Fruit fly (Drosophila melanogaster) whole organism, embryonic: ENCODE data around the gene comm.

Experiments used
- Blimp-1 ChIP-seq: fragments of 200-800 bp; sonication (Bioruptor generic); optimal IDR thresholded peaks from 3 replicates; lab custom pipeline; 2018; ENCODE audit warnings: missing biosample characterization, missing genetic modification characterization, mild to moderate bottlenecking, moderate library complexity, missing genetic modification reagents
- CG10209 ChIP-seq: fragments of 200-800 bp; sonication (Bioruptor generic); optimal IDR thresholded peaks from 3 replicates; lab custom pipeline; 2017; ENCODE audit warnings: missing biosample characterization, mild to moderate bottlenecking, missing genetic modification characterization, missing genetic modification reagents
- CG10267 ChIP-seq: fragments of 200-800 bp; sonication (Bioruptor generic); optimal IDR thresholded peaks from 2 replicates; lab custom pipeline; 2018; ENCODE audit warnings: missing biosample characterization, mild to moderate bottlenecking, missing genetic modification characterization, moderate library complexity
- CG11504 ChIP-seq: fragments of 200-800 bp; sonication (Bioruptor generic); optimal IDR thresholded peaks from 3 replicates; lab custom pipeline; 2019; ENCODE audit warnings: missing biosample characterization, mild to moderate bottlenecking, missing genetic modification characterization, moderate library complexity
- CG14014 ChIP-seq: fragments of 200-800 bp; sonication (Bioruptor generic); IDR thresholded peaks from 2 replicates; pipeline ENCODE4 v1.3.6; 2022; ENCODE audit warnings: missing biosample characterization, missing genetic modification characterization
- CG14710 ChIP-seq: fragments of 200-800 bp; sonication (Bioruptor generic); optimal IDR thresholded peaks from 3 replicates; lab custom pipeline; 2019; ENCODE audit warnings: missing biosample characterization, mild to moderate bottlenecking, missing genetic modification characterization, moderate library complexity
- CG17361 ChIP-seq: fragments of 200-800 bp; sonication (Bioruptor generic); IDR thresholded peaks from 3 replicates; pipeline ENCODE4 v1.3.6; 2022; ENCODE audit warnings: missing biosample characterization, missing genetic modification characterization
- CG17802 ChIP-seq: fragments of 200-800 bp; sonication (Bioruptor generic); optimal IDR thresholded peaks from 2 replicates; lab custom pipeline; 2018; ENCODE audit warnings: missing biosample characterization, mild to moderate bottlenecking, missing genetic modification characterization, moderate library complexity
- CG18262 ChIP-seq: fragments of 200-800 bp; optimal IDR thresholded peaks from 3 replicates; lab custom pipeline; 2019; ENCODE audit warnings: missing biosample characterization, mild to moderate bottlenecking, missing genetic modification characterization, moderate library complexity
- CG2199 ChIP-seq: fragments of 200-800 bp; sonication (Bioruptor generic); IDR thresholded peaks from 3 replicates; pipeline ENCODE4 v1.3.6; 2022; ENCODE audit warnings: missing biosample characterization, missing genetic modification characterization
- CG2678 ChIP-seq: fragments of 200-800 bp; sonication (Bioruptor generic); optimal IDR thresholded peaks from 3 replicates; lab custom pipeline; 2019; ENCODE audit warnings: missing biosample characterization, mild to moderate bottlenecking, missing genetic modification characterization, moderate library complexity
- CG2712 ChIP-seq: fragments of 200-800 bp; optimal IDR thresholded peaks from 3 replicates; lab custom pipeline; 2019; ENCODE audit warnings: missing biosample characterization, mild to moderate bottlenecking, missing genetic modification characterization, moderate library complexity
- CG31441 ChIP-seq: fragments of 200-800 bp; sonication (Bioruptor generic); IDR thresholded peaks from 2 replicates; pipeline ENCODE4 v1.3.6; 2022; ENCODE audit warnings: missing biosample characterization, missing genetic modification characterization
- CG32772 ChIP-seq: fragments of 200-800 bp; sonication (Bioruptor generic); IDR thresholded peaks from 2 replicates; pipeline ENCODE4 v1.3.6; 2022; ENCODE audit warnings: missing biosample characterization, missing genetic modification characterization
- CG4360 ChIP-seq: fragments of 200-800 bp; sonication (Bioruptor generic); IDR thresholded peaks from 2 replicates; pipeline ENCODE4 v1.3.6; 2022; ENCODE audit warnings: missing biosample characterization, missing genetic modification characterization
- CHES-1-like ChIP-seq: fragments of 200-800 bp; sonication (Bioruptor generic); optimal IDR thresholded peaks from 2 replicates; lab custom pipeline; 2016; ENCODE audit warnings: missing biosample characterization, missing genetic modification characterization
- Ets65A ChIP-seq: fragments of 200-800 bp; sonication (Bioruptor generic); peaks from one replicate; lab custom pipeline; 2016; ENCODE audit warnings: missing biosample characterization, missing genetic modification characterization
- Gug ChIP-seq: fragments of 200-800 bp; sonication (Bioruptor generic); IDR thresholded peaks from 4 replicates; pipeline ENCODE4 v1.3.6; 2022; ENCODE audit warnings: missing biosample characterization, missing genetic modification characterization
- Hmr ChIP-seq: fragments of 200-800 bp; sonication (Bioruptor generic); optimal IDR thresholded peaks from 3 replicates; lab custom pipeline; 2017; ENCODE audit warnings: mild to moderate bottlenecking, missing biosample characterization, missing genetic modification reagents, missing genetic modification characterization
- Hsf ChIP-seq: fragments of 200-800 bp; sonication (Bioruptor generic); optimal IDR thresholded peaks from 3 replicates; lab custom pipeline; 2016; ENCODE audit warnings: missing biosample characterization, missing genetic modification characterization
- MBD-R2 ChIP-seq: fragments of 200-800 bp; sonication (Bioruptor generic); IDR thresholded peaks from 2 replicates; pipeline ENCODE4 v1.3.6; 2022; ENCODE audit warnings: missing biosample characterization, missing genetic modification characterization
- Med ChIP-seq: fragments of 200-800 bp; sonication (Bioruptor generic); peaks from one replicate; lab custom pipeline; 2016; ENCODE audit warnings: missing biosample characterization, missing genetic modification characterization, mild to moderate bottlenecking, inconsistent platforms, moderate library complexity
- Myb ChIP-seq: fragments of 200-800 bp; sonication (Bioruptor generic); optimal IDR thresholded peaks from 2 replicates; lab custom pipeline; 2016; ENCODE audit warnings: missing biosample characterization, missing genetic modification characterization
- NK7.1 ChIP-seq: fragments of 200-800 bp; sonication (Bioruptor generic); optimal IDR thresholded peaks from 3 replicates; lab custom pipeline; 2016; ENCODE audit warnings: missing biosample characterization, missing genetic modification characterization
- Sox100B ChIP-seq: fragments of 200-800 bp; sonication (Bioruptor generic); optimal IDR thresholded peaks from 3 replicates; lab custom pipeline; 2018; ENCODE audit warnings: missing biosample characterization, mild to moderate bottlenecking, missing genetic modification characterization
- Sox102F ChIP-seq: fragments of 200-800 bp; sonication (Bioruptor generic); optimal IDR thresholded peaks from 2 replicates; lab custom pipeline; 2018; ENCODE audit warnings: missing biosample characterization, mild to moderate bottlenecking, missing genetic modification characterization, moderate library complexity
- bbx ChIP-seq: fragments of 200-800 bp; sonication (Bioruptor generic); IDR thresholded peaks from 2 replicates; pipeline ENCODE4 v1.3.6; 2022; ENCODE audit warnings: missing biosample characterization, missing genetic modification characterization; ENCODE audit not compliant: partially characterized antibody
- corto ChIP-seq: fragments of 200-800 bp; sonication (Bioruptor generic); optimal IDR thresholded peaks from 2 replicates; lab custom pipeline; 2016; ENCODE audit warnings: missing biosample characterization, mild to moderate bottlenecking, missing genetic modification characterization, moderate library complexity
- croc ChIP-seq: fragments of 200-800 bp; sonication (Bioruptor generic); conservative IDR thresholded peaks from 3 replicates; pipeline ENCODE4 v1.3.6; 2022; ENCODE audit warnings: missing biosample characterization, missing genetic modification characterization
- dmrt11E ChIP-seq: fragments of 200-800 bp; sonication (Bioruptor generic); optimal IDR thresholded peaks from 3 replicates; lab custom pipeline; 2018; ENCODE audit warnings: missing biosample characterization, mild to moderate bottlenecking, missing genetic modification characterization, moderate library complexity
- emc ChIP-seq: fragments of 200-800 bp; sonication (Bioruptor generic); optimal IDR thresholded peaks from 2 replicates; lab custom pipeline; 2016; ENCODE audit warnings: missing biosample characterization, missing genetic modification characterization
- gcm ChIP-seq: fragments of 200-800 bp; sonication (Bioruptor generic); optimal IDR thresholded peaks from 2 replicates; lab custom pipeline; 2019; ENCODE audit warnings: missing biosample characterization, mild to moderate bottlenecking, missing genetic modification characterization, moderate library complexity
- gem ChIP-seq: fragments of 200-800 bp; sonication (Bioruptor generic); optimal IDR thresholded peaks from 2 replicates; lab custom pipeline; 2019; ENCODE audit warnings: missing biosample characterization, mild to moderate bottlenecking, missing genetic modification characterization, moderate library complexity
- insv ChIP-seq, 2 experiments: fragments of 200-800 bp; sonication (Bioruptor generic); optimal IDR thresholded peaks; 3 replicates each; lab custom pipeline; 2016 to 2018; ENCODE audit warnings: missing biosample characterization in 2 of 2, missing genetic modification characterization in 2 of 2
- jing ChIP-seq: fragments of 200-800 bp; sonication (Bioruptor generic); optimal IDR thresholded peaks from 2 replicates; lab custom pipeline; 2018; ENCODE audit warnings: missing biosample characterization, mild to moderate bottlenecking, missing genetic modification characterization
- ken ChIP-seq: fragments of 200-800 bp; sonication (Bioruptor generic); IDR thresholded peaks from 3 replicates; pipeline ENCODE4 v1.3.6; 2022; ENCODE audit warnings: missing biosample characterization, missing genetic modification characterization
- lola ChIP-seq, 3 experiments: fragments of >200 bp in 2 of 3; fragments of 200-800 bp in 1 of 3; sonication (Bioruptor generic) in 1 of 3; optimal IDR thresholded peaks; 2 replicates each; lab custom pipeline; 2017 to 2019; ENCODE audit warnings: missing biosample characterization in 3 of 3, missing genetic modification characterization in 3 of 3, mild to moderate bottlenecking in 1 of 3, moderate library complexity in 1 of 3
- lov ChIP-seq, 2 experiments: fragments of 200-800 bp in 1 of 2; fragments of >200 bp in 1 of 2; sonication (Bioruptor generic) in 1 of 2; IDR thresholded peaks in 1 of 2; optimal IDR thresholded peaks in 1 of 2; 2 replicates in 1 of 2; 3 replicates in 1 of 2; pipeline versions ENCODE4 v1.3.6 to Lab custom; 2017 to 2022; ENCODE audit warnings: missing biosample characterization in 1 of 2, missing genetic modification characterization in 1 of 2
- nom ChIP-seq: fragments of 200-800 bp; sonication (Bioruptor generic); optimal IDR thresholded peaks from 2 replicates; lab custom pipeline; 2017; ENCODE audit warnings: missing biosample characterization, missing genetic modification characterization, mild to moderate bottlenecking, moderate library complexity, missing genetic modification reagents
- phol ChIP-seq: fragments of 200-800 bp; sonication (Bioruptor generic); optimal IDR thresholded peaks from 3 replicates; lab custom pipeline; 2018; ENCODE audit warnings: missing biosample characterization, mild to moderate bottlenecking, missing genetic modification characterization, moderate library complexity
- sd ChIP-seq: fragments of 200-800 bp; sonication (Bioruptor generic); optimal IDR thresholded peaks from 3 replicates; lab custom pipeline; 2018; ENCODE audit warnings: missing biosample characterization, mild to moderate bottlenecking, missing genetic modification characterization, moderate library complexity
- tgo ChIP-seq: fragments of 200-800 bp; sonication (Bioruptor generic); IDR thresholded peaks from 3 replicates; pipeline ENCODE4 v1.3.6; 2022; ENCODE audit warnings: missing biosample characterization, missing genetic modification characterization
- toy ChIP-seq: fragments of 200-800 bp; sonication (Bioruptor generic); IDR thresholded peaks from 2 replicates; pipeline ENCODE4 v1.3.6; 2022; ENCODE audit warnings: missing biosample characterization, missing genetic modification characterization
- trem ChIP-seq: fragments of 200-800 bp; optimal IDR thresholded peaks from 3 replicates; lab custom pipeline; 2019; ENCODE audit warnings: missing biosample characterization, mild to moderate bottlenecking, missing genetic modification characterization, moderate library complexity
- z ChIP-seq: fragments of 200-800 bp; sonication (Bioruptor generic); IDR thresholded peaks from 3 replicates; pipeline ENCODE4 v1.3.6; 2022; ENCODE audit warnings: missing biosample characterization, missing genetic modification characterization
- zen ChIP-seq: fragments of 200-800 bp; sonication (Bioruptor generic); optimal IDR thresholded peaks from 3 replicates; lab custom pipeline; 2018; ENCODE audit warnings: missing biosample characterization, mild to moderate bottlenecking, missing genetic modification characterization, moderate library complexity

Gene comm

DNA sequence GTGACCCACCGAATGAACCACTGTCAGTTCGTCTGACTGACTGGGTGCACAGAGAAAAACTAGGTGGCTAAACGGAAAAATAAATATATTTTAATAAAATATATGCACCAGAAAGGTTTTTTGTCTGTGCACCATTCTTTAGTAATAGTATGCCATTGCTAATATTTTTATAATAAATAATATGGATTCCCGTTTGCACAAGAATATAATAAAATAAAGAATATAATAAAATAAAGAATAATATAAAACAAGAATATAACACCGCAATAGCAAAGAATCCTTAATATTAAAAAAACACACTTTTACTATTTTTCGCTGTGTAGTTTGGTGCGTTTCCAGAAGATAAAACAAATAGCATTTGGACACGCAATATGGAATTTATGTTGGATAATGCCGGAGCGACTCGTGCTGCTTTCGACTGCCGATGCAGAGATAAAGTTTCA lies 40.7 kb upstream of the comm start (continued):
- peak; percentile 26; the same call in 1 of the 2 replicates for TF ChIP-seq MBD-R2
- TF ChIP-seq emc: no peak
- TF ChIP-seq Hsf: no peak

DNA sequence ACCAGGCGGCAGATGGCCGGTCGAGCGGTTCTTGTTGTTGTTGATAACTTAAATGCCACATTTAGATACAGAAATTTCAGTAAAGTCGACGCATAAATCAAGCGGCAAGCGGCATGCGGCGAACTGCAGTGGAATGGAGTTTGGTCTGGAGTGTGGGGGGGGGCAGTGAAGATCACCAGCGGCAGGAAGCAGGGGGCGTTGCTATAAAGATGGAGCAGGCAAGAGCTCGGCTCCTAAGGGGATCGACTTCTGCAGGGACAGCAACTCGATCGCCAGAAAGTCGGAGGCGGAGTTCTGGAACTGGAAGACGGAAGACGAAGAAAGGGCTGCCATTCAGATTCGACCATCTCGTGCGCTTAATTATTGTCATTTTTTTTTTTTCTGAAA lies 35.0 kb upstream of the comm start:
- TF ChIP-seq Myb (no peak), z (no peak), gcm (GFP tag; lab: Kevin White, UChicago) (no peak), zen (tag; lab: Kevin White, UChicago) (no peak), CHES-1-like (GFP tag; lab: Kevin White, UChicago) (no peak), tgo (GFP tag; lab: Robert Waterston, UW) (no peak), ken (GFP tag; lab: Robert Waterston, UW) (no peak), insv (GFP tag; optimal IDR thresholded peaks at IDR 0.05; lab: Kevin White, UChicago) (no peak), croc (GFP tag; lab: Robert Waterston, UW) (no peak), CG17802 (tag; lab: Kevin White, UChicago) (no peak), CG14014 (GFP tag; lab: Robert Waterston, UW) (no peak)

DNA sequence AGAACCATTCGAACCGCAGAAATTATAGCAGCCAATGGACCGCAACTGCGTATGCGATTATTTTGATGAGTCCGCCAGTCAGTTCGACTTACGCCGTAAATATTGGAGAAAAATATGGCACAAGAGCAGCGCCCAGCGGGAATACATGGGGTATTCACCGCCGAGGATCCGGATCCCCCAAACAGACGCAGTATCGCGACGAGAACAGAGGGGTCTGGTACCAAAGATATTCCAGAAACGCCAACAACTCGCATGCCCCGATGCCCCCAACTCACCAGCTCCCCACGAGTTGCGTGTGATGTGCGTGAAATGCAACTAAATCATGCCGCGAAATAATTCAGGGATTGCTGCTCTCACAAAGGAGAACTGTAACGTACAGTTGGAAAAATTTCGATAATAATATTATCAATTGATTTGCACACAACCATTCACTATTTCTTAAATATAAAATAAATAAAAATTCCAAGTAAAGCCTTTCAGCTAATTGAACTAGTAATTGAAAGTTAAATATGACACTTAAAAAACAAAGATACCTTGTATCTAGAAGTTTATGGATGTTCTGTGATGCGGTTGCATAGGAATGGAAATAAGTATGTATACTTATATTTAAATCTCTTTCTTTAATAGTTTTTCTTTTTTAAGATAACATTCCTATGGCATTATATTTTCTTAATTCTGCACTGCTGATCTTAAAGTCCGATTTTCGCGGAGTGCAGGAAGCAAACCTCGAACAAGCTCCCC lies 34.4 kb upstream of the comm start:
- TF ChIP-seq jing (no peak), CG17361 (GFP tag; lab: Robert Waterston, UW) (peak; percentile 54; the same call in 1 of the 3 replicates), Gug (GFP tag; lab: Robert Waterston, UW) (no peak), toy (GFP tag; lab: Robert Waterston, UW) (no peak), CG10267 (tag; lab: Kevin White, UChicago) (peak; percentile 5), corto (GFP tag; lab: Kevin White, UChicago) (no peak), Blimp-1 (GFP tag; lab: Kevin White, UChicago) (peak; percentile 21), CG10209 (GFP tag; lab: Kevin White, UChicago) (no peak), Med (GFP tag; lab: Kevin White, UChicago) (peak; percentile 1), CG2678 (tag; lab: Kevin White, UChicago) (peak; percentile 7), phol (peak; percentile 33), gem (tag; lab: Kevin White, UChicago) (peak; percentile 35), lola (GFP tag; optimal IDR thresholded peaks at IDR 0.05; lab: Kevin White, UChicago) (peak in 1 of 3 experiments; percentile 28), dmrt11E (tag; lab: Kevin White, UChicago) (peak; percentile 2), CG2712 (tag; lab: Kevin White, UChicago) (peak; percentile 32), CG2199 (GFP tag; lab: Robert Waterston, UW) (0 out of 3 replicates have a peak, but pooled peaks have one; percentile 52), Sox100B (GFP tag; lab: Kevin White, UChicago) (peak; percentile 13), trem (tag; lab: Kevin White, UChicago) (peak; percentile 17), CG11504 (tag; lab: Kevin White, UChicago) (peak; percentile 2), Hmr (no peak), sd (peak; percentile 29), nom (GFP tag; lab: Kevin White, UChicago) (peak; percentile 26), CG14710 (peak; percentile 18), CG18262 (peak; percentile 61), Sox102F (GFP tag; lab: Kevin White, UChicago) (peak; percentile 16), lov (optimal IDR thresholded peaks at IDR 0.05; lab: Kevin White, UChicago) (no peak), lov (GFP tag; IDR thresholded peaks at IDR 0.05; lab: Robert Waterston, UW) (no peak), bbx (GFP tag; lab: Robert Waterston, UW) (no peak), CG32772 (no peak), CG4360 (GFP tag; lab: Robert Waterston, UW) (peak; percentile 57; the same call in 1 of the 2 replicates), NK7.1 (GFP tag; lab: Kevin White, UChicago) (no peak), CG31441 (GFP tag; lab: Robert Waterston, UW) (peak; percentile 17; the same call in 1 of the 2 replicates), Ets65A (GFP tag; lab: Kevin White, UChicago) (peak; percentile 12)
